Worm (Caenorhabditis elegans): ENCODE results near the gene fbxa-22.

The fbxa-22 gene

ce11 chrIII:936037-936507, 2.6 kb upstream of the fbxa-22 start, which contains the start of gene fbxa-55:
Gene fbxa-55 (minus strand): TSS chrIII:936087.
- TF ChIP-seq pes-1 (GFP tag; IDR thresholded peaks at IDR 0.05) = no peak
- TF ChIP-seq tbx-11 (GFP tag; IDR thresholded peaks at IDR 0.05) = no peak
- TF ChIP-seq aly-1 (tag; optimal IDR thresholded peaks at IDR 0.05) = no peak
- TF ChIP-seq tra-4 (tag; optimal IDR thresholded peaks at IDR 0.05) = no peak
- TF ChIP-seq F13C5.2 (tag; optimal IDR thresholded peaks at IDR 0.05) = no peak
- no peak for TF ChIP-seq flt-1 (GFP tag; IDR thresholded peaks at IDR 0.05)
- no peak for TF ChIP-seq hmg-4 (GFP tag; optimal IDR thresholded peaks at IDR 0.05)
- no peak for TF ChIP-seq hmbx-1 (tag; optimal IDR thresholded peaks at IDR 0.05)
- no peak for TF ChIP-seq tbx-37 (GFP tag; conservative IDR thresholded peaks at IDR 0.05)
- TF ChIP-seq scrt-1 (GFP tag; IDR thresholded peaks at IDR 0.05) = no peak
- TF ChIP-seq hnd-1 (tag; optimal IDR thresholded peaks at IDR 0.05) = no peak
- TF ChIP-seq ceh-13 (GFP tag; optimal IDR thresholded peaks at IDR 0.05) = no peak
- no peak for TF ChIP-seq ets-7 (tag; optimal IDR thresholded peaks at IDR 0.05)
- no peak for TF ChIP-seq ceh-36 (tag; optimal IDR thresholded peaks at IDR 0.05)
- no peak for TF ChIP-seq sea-1 (GFP tag; conservative IDR thresholded peaks at IDR 0.05)
- no peak for TF ChIP-seq ama-1 (optimal IDR thresholded peaks at IDR 0.05)
- TF ChIP-seq B0310.2 (tag; optimal IDR thresholded peaks at IDR 0.05) = no peak

- TF ChIP-seq ama-1 (optimal IDR thresholded peaks at IDR 0.05) (no peak), hmg-4 (GFP tag; optimal IDR thresholded peaks at IDR 0.05) (no peak), sea-1 (GFP tag; conservative IDR thresholded peaks at IDR 0.05) (no peak)
These were observed 708 bp upstream of the fbxa-22 start, which contains the start of gene fbxa-56 for ce11 chrIII:937961-938360. Gene fbxa-56 (minus strand): TSS chrIII:938061.

ce11 chrIII:941958-942357, 3.3 kb downstream of the fbxa-22 start:
- no peak for TF ChIP-seq hnd-1 (tag; optimal IDR thresholded peaks at IDR 0.05)
- no peak for TF ChIP-seq tra-4 (tag; optimal IDR thresholded peaks at IDR 0.05)
- TF ChIP-seq ets-7 (tag; optimal IDR thresholded peaks at IDR 0.05) = no peak
- TF ChIP-seq pes-1 (GFP tag; IDR thresholded peaks at IDR 0.05) = no peak
- TF ChIP-seq scrt-1 (GFP tag; IDR thresholded peaks at IDR 0.05) = no peak
- TF ChIP-seq ceh-13 (GFP tag; optimal IDR thresholded peaks at IDR 0.05) = no peak
- no peak for TF ChIP-seq flt-1 (GFP tag; IDR thresholded peaks at IDR 0.05)
- TF ChIP-seq tbx-37 (GFP tag; conservative IDR thresholded peaks at IDR 0.05) = no peak
- no peak for TF ChIP-seq tbx-11 (GFP tag; IDR thresholded peaks at IDR 0.05)
- no peak for TF ChIP-seq ceh-36 (tag; optimal IDR thresholded peaks at IDR 0.05)
- TF ChIP-seq aly-1 (tag; optimal IDR thresholded peaks at IDR 0.05) = no peak
- TF ChIP-seq ama-1 (optimal IDR thresholded peaks at IDR 0.05) = no peak
- no peak for TF ChIP-seq sea-1 (GFP tag; conservative IDR thresholded peaks at IDR 0.05)
- TF ChIP-seq hmbx-1 (tag; optimal IDR thresholded peaks at IDR 0.05) = no peak

ce11 chrIII:943426-943927, 4.8 kb downstream of the fbxa-22 start, which contains the start of gene fbxa-59:
Gene fbxa-59 (minus strand): TSS chrIII:943476.
- no peak for TF ChIP-seq scrt-1 (GFP tag; IDR thresholded peaks at IDR 0.05)
- TF ChIP-seq ceh-13 (GFP tag; optimal IDR thresholded peaks at IDR 0.05) = no peak
- no peak for TF ChIP-seq F13C5.2 (tag; optimal IDR thresholded peaks at IDR 0.05)

ce11 chrIII:946250-946725, 7.6 kb downstream of the fbxa-22 start, which contains the start of gene fbxa-60:
Gene fbxa-60 (minus strand): TSS chrIII:946300.
- no peak for TF ChIP-seq aly-1 (tag; optimal IDR thresholded peaks at IDR 0.05)
- no peak for TF ChIP-seq sea-1 (GFP tag; conservative IDR thresholded peaks at IDR 0.05)
- TF ChIP-seq hnd-1 (tag; optimal IDR thresholded peaks at IDR 0.05) = no peak
- TF ChIP-seq tra-4 (tag; optimal IDR thresholded peaks at IDR 0.05) = no peak
- TF ChIP-seq pes-1 (GFP tag; IDR thresholded peaks at IDR 0.05) = no peak
- no peak for TF ChIP-seq ceh-13 (GFP tag; optimal IDR thresholded peaks at IDR 0.05)
- TF ChIP-seq ceh-36 (tag; optimal IDR thresholded peaks at IDR 0.05) = no peak
- TF ChIP-seq flt-1 (GFP tag; IDR thresholded peaks at IDR 0.05) = no peak
- no peak for TF ChIP-seq B0310.2 (tag; optimal IDR thresholded peaks at IDR 0.05)
- no peak for TF ChIP-seq tbx-11 (GFP tag; IDR thresholded peaks at IDR 0.05)
- no peak for TF ChIP-seq hmg-4 (GFP tag; optimal IDR thresholded peaks at IDR 0.05)
- TF ChIP-seq hmbx-1 (tag; optimal IDR thresholded peaks at IDR 0.05) = no peak
- TF ChIP-seq tbx-37 (GFP tag; conservative IDR thresholded peaks at IDR 0.05) = no peak
- TF ChIP-seq scrt-1 (GFP tag; IDR thresholded peaks at IDR 0.05) = no peak
- no peak for TF ChIP-seq ama-1 (optimal IDR thresholded peaks at IDR 0.05)
- no peak for TF ChIP-seq F13C5.2 (tag; optimal IDR thresholded peaks at IDR 0.05)
- TF ChIP-seq ets-7 (tag; optimal IDR thresholded peaks at IDR 0.05) = no peak

- no peak for TF ChIP-seq pes-1 (GFP tag; IDR thresholded peaks at IDR 0.05)
- no peak for TF ChIP-seq ceh-13 (GFP tag; optimal IDR thresholded peaks at IDR 0.05)
- no peak for TF ChIP-seq aly-1 (tag; optimal IDR thresholded peaks at IDR 0.05)
- TF ChIP-seq flt-1 (GFP tag; IDR thresholded peaks at IDR 0.05) = no peak
- no peak for TF ChIP-seq tbx-37 (GFP tag; conservative IDR thresholded peaks at IDR 0.05)
- TF ChIP-seq ets-7 (tag; optimal IDR thresholded peaks at IDR 0.05) = no peak
- no peak for TF ChIP-seq ceh-36 (tag; optimal IDR thresholded peaks at IDR 0.05)
- no peak for TF ChIP-seq tbx-11 (GFP tag; IDR thresholded peaks at IDR 0.05)
- TF ChIP-seq hmbx-1 (tag; optimal IDR thresholded peaks at IDR 0.05) = no peak
- no peak for TF ChIP-seq scrt-1 (GFP tag; IDR thresholded peaks at IDR 0.05)
- TF ChIP-seq hmg-4 (GFP tag; optimal IDR thresholded peaks at IDR 0.05) = no peak
- TF ChIP-seq B0310.2 (tag; optimal IDR thresholded peaks at IDR 0.05) = no peak
- TF ChIP-seq sea-1 (GFP tag; conservative IDR thresholded peaks at IDR 0.05) = no peak
- TF ChIP-seq hnd-1 (tag; optimal IDR thresholded peaks at IDR 0.05) = no peak
- no peak for TF ChIP-seq tra-4 (tag; optimal IDR thresholded peaks at IDR 0.05)
- no peak for TF ChIP-seq ama-1 (optimal IDR thresholded peaks at IDR 0.05)
- no peak for TF ChIP-seq F13C5.2 (tag; optimal IDR thresholded peaks at IDR 0.05)
These were observed 11.8 kb downstream of the fbxa-22 start, which contains the start of the genes fbxa-67 and fbxa-11 for ce11 chrIII:950472-950871. Gene fbxa-67 (minus strand): TSS chrIII:950670. Gene fbxa-11 (plus strand): TSS chrIII:950869.

- TF ChIP-seq flt-1 (GFP tag; IDR thresholded peaks at IDR 0.05) (no peak), ceh-13 (GFP tag; optimal IDR thresholded peaks at IDR 0.05) (no peak)
These were observed 13.5 kb downstream of the fbxa-22 start, which contains the start of gene fbxa-10 for ce11 chrIII:952184-952583. Gene fbxa-10 (plus strand): TSS chrIII:952390.

Measured in whole organism, early embryonic.